Worm (Caenorhabditis elegans) whole organism, L2 larva: Measurements from ENCODE around the gene str-89.

Experiments used
- C34F6.9 ChIP-seq: fragments of 150-350 bp; optimal IDR thresholded peaks from 2 replicates; lab custom pipeline; 2014; ENCODE audit warnings: missing biosample characterization, missing genetic modification characterization
- F13H6.1 ChIP-seq: sonication (generic microtip); optimal IDR thresholded peaks from 2 replicates; lab custom pipeline; 2016; ENCODE audit warnings: missing genetic modification characterization, missing compliant biosample characterization
- ZK546.5 ChIP-seq: sonication (generic microtip); optimal IDR thresholded peaks from 2 replicates; lab custom pipeline; 2017; ENCODE audit warnings: missing biosample characterization, missing genetic modification characterization
- alr-1 ChIP-seq: fragments of 150-350 bp; optimal IDR thresholded peaks from 2 replicates; lab custom pipeline; 2014; ENCODE audit warnings: missing biosample characterization, missing genetic modification characterization
- ama-1 ChIP-seq: fragments of 150-350 bp; optimal IDR thresholded peaks from 2 replicates; lab custom pipeline; 2018; ENCODE audit warnings: inconsistent platforms
- ceh-82 ChIP-seq: fragments of 150-350 bp; optimal IDR thresholded peaks from 2 replicates; lab custom pipeline; 2014; ENCODE audit warnings: missing biosample characterization, missing genetic modification characterization
- crh-2 ChIP-seq: sonication (generic microtip); optimal IDR thresholded peaks from 2 replicates; lab custom pipeline; 2017; ENCODE audit warnings: missing biosample characterization, missing genetic modification characterization
- dmd-4 ChIP-seq: sonication (generic microtip); optimal IDR thresholded peaks from 2 replicates; lab custom pipeline; 2017; ENCODE audit warnings: missing biosample characterization, missing genetic modification characterization
- egl-27 ChIP-seq: sonication (generic microtip); optimal IDR thresholded peaks from 3 replicates; lab custom pipeline; 2017; ENCODE audit warnings: missing biosample characterization, missing genetic modification reagents, missing genetic modification characterization
- elt-3 ChIP-seq: sonication (generic microtip); optimal IDR thresholded peaks from 2 replicates; lab custom pipeline; 2017; ENCODE audit warnings: missing biosample characterization, missing genetic modification characterization
- fos-1 ChIP-seq: fragments of 150-350 bp; optimal IDR thresholded peaks from 2 replicates; lab custom pipeline; 2014; ENCODE audit warnings: missing biosample characterization, missing genetic modification characterization
- gmeb-1 ChIP-seq: fragments of 150-350 bp; optimal IDR thresholded peaks from 2 replicates; lab custom pipeline; 2014; ENCODE audit warnings: missing biosample characterization, missing genetic modification characterization
- lin-11 ChIP-seq: fragments of 150-350 bp; sonication (generic microtip); optimal IDR thresholded peaks from 2 replicates; lab custom pipeline; 2014; ENCODE audit warnings: missing biosample characterization, missing genetic modification characterization, inconsistent platforms, mixed read lengths
- lin-13 ChIP-seq: fragments of 150-350 bp; optimal IDR thresholded peaks from 2 replicates; lab custom pipeline; 2014; ENCODE audit warnings: missing biosample characterization, missing genetic modification reagents, missing genetic modification characterization
- mab-5 ChIP-seq: fragments of 150-350 bp; optimal IDR thresholded peaks from 2 replicates; lab custom pipeline; 2014; ENCODE audit warnings: missing biosample characterization, missing genetic modification characterization
- mbf-1 ChIP-seq: sonication (generic microtip); optimal IDR thresholded peaks from 2 replicates; lab custom pipeline; 2017; ENCODE audit warnings: missing biosample characterization, missing genetic modification characterization
- mdl-1 ChIP-seq, 2 experiments: fragments of 150-350 bp in 1 of 2; sonication (generic microtip) in 1 of 2; optimal IDR thresholded peaks; 2 replicates each; lab custom pipeline; 2017; ENCODE audit warnings: missing biosample characterization in 2 of 2, missing genetic modification characterization in 2 of 2
- nhr-10 ChIP-seq: sonication (generic microtip); optimal IDR thresholded peaks from 2 replicates; lab custom pipeline; 2017; ENCODE audit warnings: missing biosample characterization, missing genetic modification characterization
- nhr-12 ChIP-seq: fragments of 150-350 bp; optimal IDR thresholded peaks from 2 replicates; lab custom pipeline; 2014; ENCODE audit warnings: missing biosample characterization, missing genetic modification characterization
- nhr-21 ChIP-seq: fragments of 150-350 bp; optimal IDR thresholded peaks from 2 replicates; lab custom pipeline; 2014; ENCODE audit warnings: missing biosample characterization, missing genetic modification characterization
- nhr-23 ChIP-seq: fragments of 150-350 bp; optimal IDR thresholded peaks from 2 replicates; lab custom pipeline; 2014; ENCODE audit warnings: missing biosample characterization, missing genetic modification reagents, missing genetic modification characterization
- nhr-25 ChIP-seq: fragments of 150-350 bp; sonication (generic microtip); optimal IDR thresholded peaks from 3 replicates; lab custom pipeline; 2014; ENCODE audit warnings: missing biosample characterization, missing genetic modification characterization
- nhr-6 ChIP-seq: fragments of 150-350 bp; optimal IDR thresholded peaks from 2 replicates; lab custom pipeline; 2014; ENCODE audit warnings: missing biosample characterization, missing genetic modification characterization
- nhr-77 ChIP-seq: fragments of 150-350 bp; optimal IDR thresholded peaks from 2 replicates; lab custom pipeline; 2014; ENCODE audit warnings: missing biosample characterization, missing genetic modification characterization
- peb-1 ChIP-seq: fragments of 150-350 bp; optimal IDR thresholded peaks from 2 replicates; lab custom pipeline; 2014; ENCODE audit warnings: missing biosample characterization, missing genetic modification characterization
- sma-9 ChIP-seq, 2 experiments: fragments of 150-350 bp in 1 of 2; sonication (generic microtip) in 1 of 2; optimal IDR thresholded peaks; 2 replicates each; lab custom pipeline; 2014 to 2016; ENCODE audit warnings: missing genetic modification characterization in 2 of 2, mild to moderate bottlenecking in 1 of 2, missing biosample characterization in 1 of 2, missing compliant biosample characterization in 1 of 2, missing genetic modification reagents in 1 of 2, moderate library complexity in 1 of 2
- snpc-4 ChIP-seq: fragments of 150-350 bp; optimal IDR thresholded peaks from 2 replicates; lab custom pipeline; 2014; ENCODE audit warnings: missing biosample characterization, missing genetic modification characterization
- unc-39 ChIP-seq: fragments of 150-350 bp; optimal IDR thresholded peaks from 2 replicates; lab custom pipeline; 2014; ENCODE audit warnings: missing biosample characterization, missing genetic modification characterization
- unc-55 ChIP-seq: fragments of 150-350 bp; sonication (generic microtip); optimal IDR thresholded peaks from 3 replicates; lab custom pipeline; 2014; ENCODE audit warnings: missing biosample characterization, missing genetic modification reagents, missing genetic modification characterization
- ztf-1 ChIP-seq: fragments of 200-800 bp; sonication (Bioruptor generic); conservative IDR thresholded peaks from 2 replicates; pipeline ENCODE4 v1.3.6; 2022; ENCODE audit warnings: missing genetic modification characterization, missing compliant biosample characterization
- ztf-11 ChIP-seq: sonication (generic microtip); optimal IDR thresholded peaks from 2 replicates; lab custom pipeline; 2017; ENCODE audit warnings: missing biosample characterization, missing genetic modification characterization
- ztf-4 ChIP-seq: fragments of 150-350 bp; optimal IDR thresholded peaks from 2 replicates; lab custom pipeline; 2014; ENCODE audit warnings: missing biosample characterization, missing genetic modification characterization

str-89 gene

ce11 chrV:17665906-17666305, 2.7 kb upstream of the str-89 start, which contains the start of gene F59A1.11:
Gene F59A1.11, minus strand, starts transcription at chrV:17666006.
- no peak for TF ChIP-seq ztf-11 (tag; lab: Kevin White, UChicago)
- no peak for TF ChIP-seq C34F6.9 (tag; lab: Kevin White, UChicago)
- no peak for TF ChIP-seq egl-27 (tag; lab: Kevin White, UChicago)
- TF ChIP-seq lin-11 (tag; lab: Kevin White, UChicago), result no peak
- TF ChIP-seq mdl-1 (tag; optimal IDR thresholded peaks at IDR 0.05; lab: Kevin White, UChicago), result no peak
- no peak for TF ChIP-seq nhr-10
- TF ChIP-seq ztf-1 (GFP tag; lab: Robert Waterston, UW), result no peak
- no peak for TF ChIP-seq ama-1 (lab: Kevin White, UChicago)
- no peak for TF ChIP-seq mbf-1 (tag; lab: Kevin White, UChicago)
- no peak for TF ChIP-seq ZK546.5
- TF ChIP-seq nhr-12 (tag; lab: Kevin White, UChicago), result no peak
- no peak for TF ChIP-seq unc-39 (tag; lab: Kevin White, UChicago)
- TF ChIP-seq crh-2 (tag; lab: Kevin White, UChicago), result no peak
- no peak for TF ChIP-seq fos-1 (tag; lab: Kevin White, UChicago)
- TF ChIP-seq nhr-23 (tag; lab: Kevin White, UChicago), result no peak
- TF ChIP-seq nhr-25, result no peak
- no peak for TF ChIP-seq ztf-4 (tag; lab: Kevin White, UChicago)

- TF ChIP-seq sma-9 (GFP tag; optimal IDR thresholded peaks at IDR 0.05; lab: Kevin White, UChicago) (no peak), sma-9 (tag; optimal IDR thresholded peaks at IDR 0.05; lab: Kevin White, UChicago) (no peak), unc-55 (no peak)
These were observed 955 bp upstream of the str-89 start, which contains the start of gene F59A1.12 for ce11 chrV:17667676-17668075. Gene F59A1.12, minus strand, starts transcription at chrV:17667776.

- TF ChIP-seq nhr-21 (no peak), mbf-1 (tag; lab: Kevin White, UChicago) (no peak)
These were observed 4.7 kb downstream of the str-89 start, which contains the start of gene str-93 for ce11 chrV:17673343-17673742. Gene str-93, minus strand, starts transcription at chrV:17673443.

- no peak for TF ChIP-seq mab-5 (tag; lab: Kevin White, UChicago)
- no peak for TF ChIP-seq lin-11 (tag; lab: Kevin White, UChicago)
- no peak for TF ChIP-seq elt-3 (tag; lab: Kevin White, UChicago)
- TF ChIP-seq ceh-82, result no peak
- no peak for TF ChIP-seq ZK546.5
- TF ChIP-seq nhr-10, result no peak
- TF ChIP-seq fos-1 (tag; lab: Kevin White, UChicago), result no peak
- TF ChIP-seq C34F6.9 (tag; lab: Kevin White, UChicago), result no peak
- TF ChIP-seq sma-9 (GFP tag; optimal IDR thresholded peaks at IDR 0.05; lab: Kevin White, UChicago), result no peak
- no peak for TF ChIP-seq sma-9 (tag; optimal IDR thresholded peaks at IDR 0.05; lab: Kevin White, UChicago)
- TF ChIP-seq ama-1 (lab: Kevin White, UChicago), result no peak
- no peak for TF ChIP-seq ztf-4 (tag; lab: Kevin White, UChicago)
- TF ChIP-seq alr-1 (tag; lab: Kevin White, UChicago), result no peak
- no peak for TF ChIP-seq peb-1 (tag; lab: Kevin White, UChicago)
- TF ChIP-seq nhr-77 (tag; lab: Kevin White, UChicago), result no peak
- TF ChIP-seq nhr-23 (tag; lab: Kevin White, UChicago), result no peak
- TF ChIP-seq snpc-4 (tag; lab: Kevin White, UChicago), result no peak
- TF ChIP-seq crh-2 (tag; lab: Kevin White, UChicago), result no peak
- TF ChIP-seq ztf-11 (tag; lab: Kevin White, UChicago), result no peak
- TF ChIP-seq gmeb-1, result no peak
- no peak for TF ChIP-seq nhr-6 (tag; lab: Kevin White, UChicago)
- TF ChIP-seq, all 48 proteins: peak for 0
These were observed 7.9 kb downstream of the str-89 start, which contains the start of gene str-92 for ce11 chrV:17676553-17676952. Gene str-92, minus strand, starts transcription at chrV:17676653.

- TF ChIP-seq sma-9 (GFP tag; optimal IDR thresholded peaks at IDR 0.05; lab: Kevin White, UChicago) (no peak), sma-9 (tag; optimal IDR thresholded peaks at IDR 0.05; lab: Kevin White, UChicago) (no peak), ztf-11 (tag; lab: Kevin White, UChicago) (no peak), F13H6.1 (tag; lab: Kevin White, UChicago) (no peak), dmd-4 (tag; lab: Kevin White, UChicago) (no peak), lin-13 (GFP tag; lab: Kevin White, UChicago) (no peak), unc-39 (tag; lab: Kevin White, UChicago) (no peak), mbf-1 (tag; lab: Kevin White, UChicago) (no peak), nhr-6 (tag; lab: Kevin White, UChicago) (no peak), ceh-82 (no peak)
These were observed 14.7 kb downstream of the str-89 start for ce11 chrV:17683290-17683689.
